Worm (Caenorhabditis elegans): ENCODE data around the gene nhr-57.

Gene nhr-57

ce11 chrV:4175624-4176023, 43.9 kb downstream of the nhr-57 start, which contains the start of the genes coh-4 and pid-5:
Gene coh-4, minus strand, starts transcription at chrV:4175640.
Gene pid-5, plus strand, starts transcription at chrV:4175882.
- TF ChIP-seq eyg-1 (tag; optimal IDR thresholded peaks at IDR 0.05) (no peak), pha-2 (tag; optimal IDR thresholded peaks at IDR 0.05) (no peak), ama-1 (optimal IDR thresholded peaks at IDR 0.05) (no peak), ets-4 (tag; optimal IDR thresholded peaks at IDR 0.05) (no peak), ceh-31 (tag; optimal IDR thresholded peaks at IDR 0.05) (no peak)

ce11 chrV:4181272-4181671, 49.6 kb downstream of the nhr-57 start:
- TF ChIP-seq ahr-1 (tag; optimal IDR thresholded peaks at IDR 0.05) (no peak), sdc-2 (tag; optimal IDR thresholded peaks at IDR 0.05) (no peak), dve-1 (tag; optimal IDR thresholded peaks at IDR 0.05) (no peak), unc-3 (GFP tag; conservative IDR thresholded peaks at IDR 0.05) (no peak), unc-3 (tag; optimal IDR thresholded peaks at IDR 0.05) (no peak), dmd-4 (tag; optimal IDR thresholded peaks at IDR 0.05; ENCODE audit: borderline replicate concordance) (no peak), che-1 (tag; optimal IDR thresholded peaks at IDR 0.05) (no peak), ets-4 (tag; optimal IDR thresholded peaks at IDR 0.05) (no peak), ceh-2 (tag; optimal IDR thresholded peaks at IDR 0.05) (no peak), pag-3 (tag; optimal IDR thresholded peaks at IDR 0.05; ENCODE audit: borderline replicate concordance) (no peak), Y22D7AL.16 (tag; optimal IDR thresholded peaks at IDR 0.05) (no peak)

- TF ChIP-seq elt-2 (tag; optimal IDR thresholded peaks at IDR 0.05) (peak; percentile 45), hlh-6 (tag; optimal IDR thresholded peaks at IDR 0.05) (peak; percentile 52), pha-4 (tag; optimal IDR thresholded peaks at IDR 0.05) (no peak), ceh-31 (tag; optimal IDR thresholded peaks at IDR 0.05) (peak; percentile 61), tbx-2 (tag; optimal IDR thresholded peaks at IDR 0.05) (peak; percentile 90), ahr-1 (tag; optimal IDR thresholded peaks at IDR 0.05) (peak; percentile 23), fax-1 (tag; optimal IDR thresholded peaks at IDR 0.05) (peak; percentile 58), ceh-45 (GFP tag; IDR thresholded peaks at IDR 0.05) (no peak), C08G9.2 (tag; optimal IDR thresholded peaks at IDR 0.05) (peak; percentile 61), rnt-1 (tag; optimal IDR thresholded peaks at IDR 0.05) (peak; percentile 38), ceh-34 (tag; optimal IDR thresholded peaks at IDR 0.05) (no peak), tbx-7 (tag; optimal IDR thresholded peaks at IDR 0.05) (peak; percentile 76), ref-2 (tag; optimal IDR thresholded peaks at IDR 0.05) (no peak), eyg-1 (tag; optimal IDR thresholded peaks at IDR 0.05) (peak; percentile 14), ceh-14 (tag; optimal IDR thresholded peaks at IDR 0.05) (peak; percentile 27), nhr-232 (tag; optimal IDR thresholded peaks at IDR 0.05) (no peak), hlh-15 (tag; optimal IDR thresholded peaks at IDR 0.05) (no peak), ttx-3 (tag; optimal IDR thresholded peaks at IDR 0.05) (no peak), syd-9 (tag; optimal IDR thresholded peaks at IDR 0.05) (no peak), zip-5 (tag; optimal IDR thresholded peaks at IDR 0.05) (peak; percentile 55), lim-6 (tag; optimal IDR thresholded peaks at IDR 0.05) (peak; percentile 43), C38D4.7 (GFP tag; optimal IDR thresholded peaks at IDR 0.05) (no peak), ceh-2 (tag; optimal IDR thresholded peaks at IDR 0.05) (peak; percentile 61)
Observed at ce11 chrV:4181727-4182126, 50.0 kb downstream of the nhr-57 start.

DNA sequence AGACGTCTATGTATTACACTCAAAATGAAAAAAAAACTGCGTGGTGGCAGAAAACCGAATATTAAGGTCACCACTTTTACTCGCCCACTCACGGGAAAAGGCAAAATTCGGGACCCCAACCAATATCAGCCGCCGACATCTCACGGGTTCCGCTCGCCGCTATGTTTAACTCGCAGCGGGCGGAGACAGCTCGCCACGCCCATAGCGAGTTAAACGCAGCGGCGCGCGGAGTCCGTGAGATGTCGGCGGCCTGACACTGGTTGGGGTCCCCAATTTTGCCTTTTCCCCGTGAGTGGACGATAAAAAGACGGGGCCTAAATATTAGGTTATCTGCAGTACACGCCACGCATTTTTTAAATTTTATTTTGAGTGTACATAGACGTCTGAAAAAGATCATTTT, 50.9 kb downstream of the nhr-57 start:
- TF ChIP-seq C38D4.7 (GFP tag; optimal IDR thresholded peaks at IDR 0.05), result no peak
- no peak for TF ChIP-seq sdc-2 (tag; optimal IDR thresholded peaks at IDR 0.05)
- TF ChIP-seq zip-5 (tag; optimal IDR thresholded peaks at IDR 0.05), result no peak
